Fruit fly (Drosophila melanogaster): ENCODE data around the gene Acer.

Acer gene

DNA sequence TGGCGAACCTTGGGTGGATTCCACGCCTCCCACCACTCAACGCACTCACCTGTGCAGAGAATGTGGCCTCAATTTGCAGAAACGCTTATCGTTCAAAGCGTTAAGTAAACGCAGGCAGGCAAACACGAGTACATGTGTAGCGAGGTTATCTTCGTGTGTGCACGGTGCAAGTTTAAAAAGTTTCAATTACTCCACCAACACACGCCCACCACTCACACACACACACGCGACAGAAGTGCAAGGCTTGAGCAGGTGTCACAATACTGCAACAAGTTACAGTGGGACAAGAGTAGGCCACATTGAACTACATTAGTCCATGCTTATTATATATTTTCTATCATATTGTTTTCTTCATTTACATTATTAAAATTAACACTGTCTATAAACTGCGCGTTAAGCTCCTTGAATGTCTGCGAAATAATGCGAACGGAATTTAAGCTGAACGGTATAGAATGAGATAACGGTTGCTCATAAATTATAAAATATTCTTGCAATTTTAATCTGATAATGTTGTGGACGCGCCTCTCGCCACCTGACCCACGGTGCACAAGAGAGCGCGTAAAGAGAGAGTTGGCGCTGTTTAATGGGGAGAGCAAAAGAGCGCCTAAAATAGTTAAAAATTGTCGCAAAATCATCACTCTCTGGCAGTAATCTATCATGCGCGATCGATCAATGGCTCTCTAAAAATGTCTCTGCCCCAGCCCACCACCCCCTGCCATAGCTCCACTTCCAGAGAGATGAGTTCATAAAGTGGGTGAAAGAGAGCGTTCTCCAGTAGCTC is 13.0 kb downstream of the Acer start (continued):
- TF ChIP-seq Kr (GFP tag; optimal IDR thresholded peaks at IDR 0.05) (no peak), fd102C (GFP tag; optimal IDR thresholded peaks at IDR 0.05) (peak; percentile 6), HLH54F (GFP tag; optimal IDR thresholded peaks at IDR 0.05) (peak; percentile 65), Adf1 (GFP tag; IDR thresholded peaks at IDR 0.05) (no peak; the same call in 1 of the 2 replicates), Oaz (GFP tag; IDR thresholded peaks at IDR 0.05) (peak; percentile 90), sisA (GFP tag; IDR thresholded peaks at IDR 0.05) (peak; percentile 97), twi (tag; optimal IDR thresholded peaks at IDR 0.05) (peak; percentile 91), salm (tag; optimal IDR thresholded peaks at IDR 0.05) (peak; percentile 96), CG7928 (GFP tag; optimal IDR thresholded peaks at IDR 0.05) (peak; percentile 51), CG3838 (GFP tag; optimal IDR thresholded peaks at IDR 0.05) (peak; percentile 84), run (tag; optimal IDR thresholded peaks at IDR 0.05) (peak; percentile 96), CG4854 (GFP tag; optimal IDR thresholded peaks at IDR 0.05) (peak; percentile 80), Fer1 (GFP tag; optimal IDR thresholded peaks at IDR 0.05) (peak; percentile 94), gsb-n (tag; optimal IDR thresholded peaks at IDR 0.05) (peak; percentile 96), klu (GFP tag; IDR thresholded peaks at IDR 0.05) (peak; percentile 82), Ets65A (GFP tag) (peak; percentile 98), BEAF-32 (GFP tag; optimal IDR thresholded peaks at IDR 0.05) (no peak), CG7271 (tag; optimal IDR thresholded peaks at IDR 0.05) (peak; percentile 60), bowl (GFP tag; IDR thresholded peaks at IDR 0.05) (peak; percentile 92), CG34224 (GFP tag; IDR thresholded peaks at IDR 0.05; ENCODE audit: partially characterized antibody) (peak; percentile 31; the same call in 2 of the 3 replicates), CG6854 (GFP tag; optimal IDR thresholded peaks at IDR 0.05) (peak; percentile 87), dati (GFP tag; IDR thresholded peaks at IDR 0.05) (peak; percentile 91), B-H2 (GFP tag; optimal IDR thresholded peaks at IDR 0.05) (peak; percentile 66), CG10543 (GFP tag; optimal IDR thresholded peaks at IDR 0.05) (peak; percentile 74), zen2 (GFP tag; IDR thresholded peaks at IDR 0.05; ENCODE audit: partially characterized antibody) (no peak; the same call in 2 of the 3 replicates), Gsc (GFP tag; IDR thresholded peaks at IDR 0.05) (no peak), CG18011 (GFP tag; optimal IDR thresholded peaks at IDR 0.05) (peak; percentile 75), CG5245 (GFP tag; optimal IDR thresholded peaks at IDR 0.05) (peak; percentile 93), cg (GFP tag; optimal IDR thresholded peaks at IDR 0.05) (peak; percentile 85), br (optimal IDR thresholded peaks at IDR 0.05) (no peak), HmgZ (tag; optimal IDR thresholded peaks at IDR 0.05) (peak; percentile 89), hkb (optimal IDR thresholded peaks at IDR 0.05) (no peak), hkb (GFP tag; IDR thresholded peaks at IDR 0.05) (peak; percentile 98), CG14050 (GFP tag; IDR thresholded peaks at IDR 0.05) (peak; percentile 95), Elba2 (GFP tag; optimal IDR thresholded peaks at IDR 0.05) (no peak), kni (GFP tag; optimal IDR thresholded peaks at IDR 0.05) (peak; percentile 97), trh (GFP tag; optimal IDR thresholded peaks at IDR 0.05) (peak; percentile 89), amos (GFP tag; IDR thresholded peaks at IDR 0.05; ENCODE audit: partially characterized antibody) (no peak), hth (optimal IDR thresholded peaks at IDR 0.05) (no peak), CG10979 (tag; optimal IDR thresholded peaks at IDR 0.05) (peak; percentile 97), CG8924 (tag; optimal IDR thresholded peaks at IDR 0.05) (peak; percentile 94), psq (GFP tag; optimal IDR thresholded peaks at IDR 0.05) (peak; percentile 47), CG11723 (GFP tag; optimal IDR thresholded peaks at IDR 0.05) (peak; percentile 87), Spps (tag; optimal IDR thresholded peaks at IDR 0.05) (peak; percentile 94), Dbx (GFP tag; IDR thresholded peaks at IDR 0.05) (peak; percentile 45), CG9437 (GFP tag; optimal IDR thresholded peaks at IDR 0.05) (peak; percentile 70), Chrac-16 (GFP tag; optimal IDR thresholded peaks at IDR 0.05) (peak; percentile 90), CG11560 (tag; IDR thresholded peaks at IDR 0.05) (peak; percentile 84), ranshi (GFP tag; IDR thresholded peaks at IDR 0.05) (peak; percentile 90), Six4 (GFP tag; optimal IDR thresholded peaks at IDR 0.05) (peak; percentile 88)
